Worm (Caenorhabditis elegans) whole organism, young adult: ENCODE data around the gene unc-61.

Source experiments
- F55B11.4 ChIP-seq: sonication (generic microtip); optimal IDR thresholded peaks from 2 replicates; lab custom pipeline; 2016; ENCODE audit warnings: missing compliant biosample characterization, missing genetic modification characterization, borderline replicate concordance; ENCODE audit not compliant: insufficient read depth
- Y53G8AR.9 ChIP-seq: fragments of 200-800 bp; sonication (Bioruptor generic); conservative IDR thresholded peaks from 2 replicates; pipeline ENCODE4 v1.3.6; 2022; ENCODE audit warnings: missing genetic modification reagents, missing genetic modification characterization, missing compliant biosample characterization
- Y67H2A.10 ChIP-seq: fragments of 200-800 bp; sonication (Bioruptor generic); conservative IDR thresholded peaks from 2 replicates; pipeline ENCODE4 v1.3.6; 2022; ENCODE audit warnings: missing genetic modification reagents, missing genetic modification characterization, missing compliant biosample characterization
- Y79H2A.3 ChIP-seq: fragments of 200-800 bp; sonication (Bioruptor generic); conservative IDR thresholded peaks from 2 replicates; pipeline ENCODE4 v1.3.6; 2022; ENCODE audit warnings: missing genetic modification reagents, missing genetic modification characterization, missing compliant biosample characterization
- akir-1 ChIP-seq: fragments of 200-800 bp; sonication (Bioruptor generic); optimal IDR thresholded peaks from 2 replicates; lab custom pipeline; 2018; ENCODE audit warnings: mild to moderate bottlenecking, missing genetic modification characterization, moderate library complexity, missing compliant biosample characterization
- ceh-27 ChIP-seq: fragments of 200-800 bp; sonication (Bioruptor generic); optimal IDR thresholded peaks from 2 replicates; lab custom pipeline; 2018; ENCODE audit warnings: mild to moderate bottlenecking, missing genetic modification characterization, moderate library complexity, missing compliant biosample characterization
- ceh-79 ChIP-seq: sonication (generic microtip); optimal IDR thresholded peaks from 2 replicates; lab custom pipeline; 2017; ENCODE audit warnings: mild to moderate bottlenecking, missing genetic modification characterization, missing compliant biosample characterization
- ceh-91 ChIP-seq: fragments of 200-800 bp; sonication (Bioruptor generic); IDR thresholded peaks from 2 replicates; pipeline ENCODE4 v1.3.6; 2022; ENCODE audit warnings: missing genetic modification reagents, missing genetic modification characterization, missing compliant biosample characterization
- dox-1 ChIP-seq: fragments of 200-800 bp; sonication (Bioruptor generic); IDR thresholded peaks from 2 replicates; pipeline ENCODE4 v1.3.6; 2022; ENCODE audit warnings: missing genetic modification reagents, missing genetic modification characterization, missing compliant biosample characterization
- ekl-4 ChIP-seq: fragments of 200-800 bp; sonication (Bioruptor generic); IDR thresholded peaks from 2 replicates; pipeline ENCODE4 v1.3.6; 2022; ENCODE audit warnings: missing genetic modification reagents, missing genetic modification characterization, missing compliant biosample characterization
- gei-17 ChIP-seq: fragments of 200-800 bp; sonication (Bioruptor generic); optimal IDR thresholded peaks from 2 replicates; lab custom pipeline; 2018; ENCODE audit warnings: mild to moderate bottlenecking, missing genetic modification characterization, missing compliant biosample characterization
- hlh-12 ChIP-seq: sonication (generic microtip); optimal IDR thresholded peaks from 2 replicates; lab custom pipeline; 2016; ENCODE audit warnings: missing genetic modification characterization, missing compliant biosample characterization
- hlh-26 ChIP-seq: fragments of 200-800 bp; sonication (Bioruptor generic); conservative IDR thresholded peaks from 2 replicates; pipeline ENCODE4 v1.3.6; 2022; ENCODE audit warnings: missing genetic modification reagents, missing genetic modification characterization, missing compliant biosample characterization
- hmg-20 ChIP-seq: fragments of 200-800 bp; sonication (Bioruptor generic); IDR thresholded peaks from 2 replicates; pipeline ENCODE4 v1.3.6; 2022; ENCODE audit warnings: missing genetic modification reagents, missing genetic modification characterization, missing compliant biosample characterization
- lag-1 ChIP-seq: fragments of 200-800 bp; sonication (Bioruptor generic); IDR thresholded peaks from 2 replicates; pipeline ENCODE4 v1.3.6; 2022; ENCODE audit warnings: missing genetic modification reagents, missing genetic modification characterization, missing compliant biosample characterization
- lsy-27 ChIP-seq: sonication (generic microtip); optimal IDR thresholded peaks from 2 replicates; lab custom pipeline; 2017; ENCODE audit warnings: missing genetic modification characterization, mild to moderate bottlenecking, missing compliant biosample characterization, antibody characterized with exemption, missing genotype, borderline replicate concordance; ENCODE audit not compliant: insufficient read depth
- madf-10 ChIP-seq: sonication (generic microtip); optimal IDR thresholded peaks from 2 replicates; lab custom pipeline; 2016; ENCODE audit warnings: mild to moderate bottlenecking, missing genetic modification characterization, missing compliant biosample characterization
- mes-4 ChIP-seq: sonication (generic microtip); optimal IDR thresholded peaks from 2 replicates; lab custom pipeline; 2016; ENCODE audit warnings: missing genotype, missing genetic modification characterization, missing compliant biosample characterization
- nhr-27 ChIP-seq: fragments of 200-800 bp; sonication (Bioruptor generic); optimal IDR thresholded peaks from 2 replicates; lab custom pipeline; 2018; ENCODE audit warnings: mild to moderate bottlenecking, missing genetic modification characterization, moderate library complexity, missing compliant biosample characterization
- nhr-80 ChIP-seq: sonication (generic microtip); optimal IDR thresholded peaks from 2 replicates; lab custom pipeline; 2016; ENCODE audit warnings: missing genetic modification characterization, missing compliant biosample characterization
- nhr-90 ChIP-seq: sonication (generic microtip); optimal IDR thresholded peaks from 2 replicates; lab custom pipeline; 2016; ENCODE audit warnings: missing genotype, mild to moderate bottlenecking, missing genetic modification characterization, missing compliant biosample characterization
- pha-4 ChIP-seq: fragments of 150-350 bp; sonication (generic microtip); optimal IDR thresholded peaks from 2 replicates; lab custom pipeline; 2014; ENCODE audit warnings: missing biosample characterization, missing genetic modification reagents, missing genetic modification characterization
- sdz-38 ChIP-seq: sonication (generic microtip); optimal IDR thresholded peaks from 2 replicates; lab custom pipeline; 2016; ENCODE audit warnings: missing genotype, missing genetic modification characterization, missing compliant biosample characterization
- sea-2 ChIP-seq: fragments of 200-800 bp; sonication (Bioruptor generic); IDR thresholded peaks from 2 replicates; pipeline ENCODE4 v1.3.6; 2022; ENCODE audit warnings: missing genetic modification characterization, missing compliant biosample characterization
- snpc-1.1 ChIP-seq: sonication (generic microtip); optimal IDR thresholded peaks from 2 replicates; lab custom pipeline; 2017; ENCODE audit warnings: missing genetic modification characterization, mild to moderate bottlenecking, missing compliant biosample characterization, antibody characterized with exemption, moderate library complexity, missing genotype, missing genetic modification reagents; ENCODE audit not compliant: insufficient read depth
- snpc-1.3 ChIP-seq: sonication (generic microtip); optimal IDR thresholded peaks from 2 replicates; lab custom pipeline; 2017; ENCODE audit warnings: missing genetic modification characterization, mild to moderate bottlenecking, missing compliant biosample characterization, antibody characterized with exemption, moderate library complexity, missing genotype, missing genetic modification reagents; ENCODE audit not compliant: insufficient read depth
- snpc-3.4 ChIP-seq: sonication (generic microtip); optimal IDR thresholded peaks from 2 replicates; lab custom pipeline; 2017; ENCODE audit warnings: missing genetic modification characterization, mild to moderate bottlenecking, missing compliant biosample characterization, antibody characterized with exemption, moderate library complexity, missing genotype, missing genetic modification reagents
- somi-1 ChIP-seq: fragments of 200-800 bp; sonication (Bioruptor generic); optimal IDR thresholded peaks from 2 replicates; lab custom pipeline; 2018; ENCODE audit warnings: mild to moderate bottlenecking, missing genetic modification characterization, missing compliant biosample characterization
- unc-130 ChIP-seq: sonication (generic microtip); optimal IDR thresholded peaks from 2 replicates; lab custom pipeline; 2016; ENCODE audit warnings: missing genetic modification reagents, missing genetic modification characterization, missing compliant biosample characterization
- ztf-22 ChIP-seq: fragments of 200-800 bp; sonication (Bioruptor generic); optimal IDR thresholded peaks from 2 replicates; lab custom pipeline; 2018; ENCODE audit warnings: mild to moderate bottlenecking, missing genetic modification characterization, moderate library complexity, missing compliant biosample characterization
- ztf-25 ChIP-seq: fragments of 200-800 bp; sonication (Bioruptor generic); IDR thresholded peaks from 2 replicates; pipeline ENCODE4 v1.3.6; 2022; ENCODE audit warnings: missing genetic modification reagents, missing genetic modification characterization, missing compliant biosample characterization

The unc-61 gene

ce11 chrV:14725409-14725808 is 8.6 kb downstream of the unc-61 start:
- no peak for TF ChIP-seq pha-4 (tag; lab: Kevin White, UChicago)
- no peak for TF ChIP-seq Y79H2A.3
- no peak for TF ChIP-seq nhr-90
- no peak for TF ChIP-seq nhr-27 (tag; lab: Kevin White, UChicago)
- TF ChIP-seq somi-1 (GFP tag; lab: Kevin White, UChicago), result peak; percentile 76
- no peak for TF ChIP-seq snpc-1.3 (tag; lab: Kevin White, UChicago)
- no peak for TF ChIP-seq ekl-4 (GFP tag; lab: Robert Waterston, UW)

- no peak for TF ChIP-seq akir-1
- TF ChIP-seq sea-2 (GFP tag; lab: Robert Waterston, UW), result no peak
Observed at ce11 chrV:14723020-14723419, 11.0 kb downstream of the unc-61 start, which contains the start of gene R08A2.7. TSS of gene R08A2.7 (plus strand) at chrV:14723320.

- TF ChIP-seq hlh-12 (tag; lab: Kevin White, UChicago) (no peak), ztf-25 (no peak), nhr-80 (tag; lab: Kevin White, UChicago) (no peak), sdz-38 (tag; lab: Kevin White, UChicago) (no peak), lsy-27 (tag; lab: Kevin White, UChicago) (no peak), lag-1 (GFP tag; lab: Robert Waterston, UW) (no peak), madf-10 (tag; lab: Kevin White, UChicago) (no peak), akir-1 (no peak)
- TF ChIP-seq, all 124 proteins: peak for 0
Observed at ce11 chrV:14719491-14719890, 14.5 kb downstream of the unc-61 start, which contains the start of gene R08A2.1. TSS of gene R08A2.1 (minus strand) at chrV:14719591.

- TF ChIP-seq unc-130 (GFP tag; lab: Kevin White, UChicago) (no peak), snpc-1.1 (tag; lab: Kevin White, UChicago) (no peak), gei-17 (GFP tag; lab: Kevin White, UChicago) (no peak), nhr-80 (tag; lab: Kevin White, UChicago) (peak; percentile 63), hlh-26 (GFP tag; lab: Robert Waterston, UW) (no peak), ceh-79 (no peak), sdz-38 (tag; lab: Kevin White, UChicago) (no peak)
Observed at ce11 chrV:14716114-14716513, 17.9 kb downstream of the unc-61 start, which contains the start of gene fbxa-147. TSS of gene fbxa-147 (plus strand) at chrV:14716499.

- TF ChIP-seq ztf-22 (GFP tag; lab: Kevin White, UChicago) (no peak), F55B11.4 (no peak), Y53G8AR.9 (GFP tag; lab: Robert Waterston, UW) (no peak), hmg-20 (no peak), Y67H2A.10 (GFP tag; lab: Robert Waterston, UW) (no peak), ceh-91 (GFP tag; lab: Robert Waterston, UW) (no peak), dox-1 (GFP tag; lab: Robert Waterston, UW) (no peak), mes-4 (tag; lab: Kevin White, UChicago) (no peak)
Observed at ce11 chrV:14715608-14716007, 18.4 kb downstream of the unc-61 start, which contains the start of gene R08A2.2. TSS of gene R08A2.2 (minus strand) at chrV:14715708.

ce11 chrV:14712316-14712715 is 21.7 kb downstream of the unc-61 start, which contains the start of gene R08A2.5:
TSS of gene R08A2.5 (plus strand) at chrV:14712616.
- no peak for TF ChIP-seq ceh-27 (GFP tag; lab: Kevin White, UChicago)
- TF ChIP-seq snpc-3.4, result no peak
